Worm (Caenorhabditis elegans) whole organism, L3 larva: Measurements from ENCODE around the gene str-166.

ENCODE experiments used
- R02D3.7 ChIP-seq: fragments of 150-350 bp; optimal IDR thresholded peaks from 2 replicates; lab custom pipeline; 2014; ENCODE audit warnings: missing biosample characterization, missing genetic modification characterization
- ceh-9 ChIP-seq: sonication (generic microtip); optimal IDR thresholded peaks from 2 replicates; lab custom pipeline; 2018; ENCODE audit warnings: missing biosample characterization, missing genetic modification characterization
- daf-12 ChIP-seq: fragments of 150-350 bp; optimal IDR thresholded peaks from 2 replicates; lab custom pipeline; 2014; ENCODE audit warnings: missing biosample characterization, missing genetic modification reagents, missing genetic modification characterization
- nhr-11 ChIP-seq: fragments of 150-350 bp; optimal IDR thresholded peaks from 2 replicates; lab custom pipeline; 2014; ENCODE audit warnings: missing biosample characterization, missing genetic modification characterization
- nhr-237 ChIP-seq: fragments of 150-350 bp; optimal IDR thresholded peaks from 2 replicates; lab custom pipeline; 2014; ENCODE audit warnings: missing biosample characterization, missing genetic modification characterization
- unc-39 ChIP-seq: sonication (generic microtip); optimal IDR thresholded peaks from 4 replicates; lab custom pipeline; 2017; ENCODE audit warnings: missing biosample characterization, missing genetic modification characterization

- TF ChIP-seq daf-12 (tag; lab: Kevin White, UChicago), result no peak
- no peak for TF ChIP-seq R02D3.7 (tag; lab: Kevin White, UChicago)
- no peak for TF ChIP-seq ceh-9 (tag; lab: Kevin White, UChicago)
- TF ChIP-seq unc-39 (tag; lab: Kevin White, UChicago), result no peak
- TF ChIP-seq nhr-237, result no peak
- TF ChIP-seq nhr-11 (tag; lab: Kevin White, UChicago), result no peak
Measured at ce11 chrIV:4903961-4904360, 19.9 kb downstream of the str-166 start, which contains the start of gene str-161.
